Fruit fly (Drosophila melanogaster) whole organism, embryonic: ENCODE results near the gene Rab3GAP1.
A peak's percentile ranks its signal among the peaks of the same experiment; 100 is the strongest.

ENCODE experiments used
- ATbp ChIP-seq: fragments of 200-800 bp; sonication (Bioruptor generic); optimal IDR thresholded peaks from 2 replicates; lab custom pipeline; 2017; ENCODE audit warnings: missing biosample characterization, mild to moderate bottlenecking, missing genetic modification characterization, missing genetic modification reagents
- Aef1 ChIP-seq: fragments of 200-800 bp; sonication (Bioruptor generic); IDR thresholded peaks from 3 replicates; pipeline ENCODE4 v1.3.6; 2022; ENCODE audit warnings: missing biosample characterization, missing genetic modification characterization
- Antp ChIP-seq: fragments of 200-800 bp; sonication (Bioruptor generic); optimal IDR thresholded peaks from 3 replicates; lab custom pipeline; 2016; ENCODE audit warnings: missing biosample characterization, missing genetic modification characterization
- Awh ChIP-seq: fragments of 200-800 bp; sonication (Bioruptor generic); IDR thresholded peaks from 2 replicates; pipeline ENCODE4, ENCODE4 v1.3.6; 2022; ENCODE audit warnings: missing biosample characterization, missing genetic modification characterization
- B-H2 ChIP-seq: fragments of 200-800 bp; sonication (Bioruptor generic); optimal IDR thresholded peaks from 2 replicates; lab custom pipeline; 2018; ENCODE audit warnings: missing biosample characterization, mild to moderate bottlenecking, missing genetic modification characterization
- CG11093 ChIP-seq: fragments of 200-800 bp; sonication (Bioruptor generic); IDR thresholded peaks from 3 replicates; pipeline ENCODE4 v1.3.6; 2022; ENCODE audit warnings: missing biosample characterization, missing genetic modification characterization
- CG11504 ChIP-seq: fragments of 200-800 bp; sonication (Bioruptor generic); optimal IDR thresholded peaks from 3 replicates; lab custom pipeline; 2019; ENCODE audit warnings: missing biosample characterization, mild to moderate bottlenecking, missing genetic modification characterization, moderate library complexity
- CG12104 ChIP-seq: fragments of 200-800 bp; sonication (Bioruptor generic); optimal IDR thresholded peaks from 3 replicates; lab custom pipeline; 2016; ENCODE audit warnings: missing biosample characterization, missing genetic modification characterization
- CG13296 ChIP-seq: fragments of 200-800 bp; sonication (Bioruptor generic); optimal IDR thresholded peaks from 3 replicates; lab custom pipeline; 2018; ENCODE audit warnings: missing biosample characterization, mild to moderate bottlenecking, missing genetic modification characterization
- CG13624 ChIP-seq: fragments of 200-800 bp; sonication (Bioruptor generic); optimal IDR thresholded peaks from 2 replicates; lab custom pipeline; 2016; ENCODE audit warnings: missing biosample characterization, missing genetic modification characterization
- CG13775 ChIP-seq: fragments of 200-800 bp; sonication (Bioruptor generic); optimal IDR thresholded peaks from 3 replicates; lab custom pipeline; 2017; ENCODE audit warnings: missing biosample characterization, mild to moderate bottlenecking, missing genetic modification characterization
- CG17359 ChIP-seq: fragments of 200-800 bp; sonication (Bioruptor generic); optimal IDR thresholded peaks from 3 replicates; lab custom pipeline; 2018; ENCODE audit warnings: missing biosample characterization, mild to moderate bottlenecking, missing genetic modification characterization, moderate library complexity
- CG17568 ChIP-seq: fragments of 200-800 bp; sonication (Bioruptor generic); optimal IDR thresholded peaks from 2 replicates; lab custom pipeline; 2018; ENCODE audit warnings: missing biosample characterization, mild to moderate bottlenecking, missing genetic modification characterization, moderate library complexity
- CG1792 ChIP-seq: fragments of 200-800 bp; sonication (Bioruptor generic); optimal IDR thresholded peaks from 2 replicates; lab custom pipeline; 2016; ENCODE audit warnings: missing biosample characterization, missing genetic modification characterization
- CG18011 ChIP-seq: fragments of 200-800 bp; sonication (Bioruptor generic); optimal IDR thresholded peaks from 2 replicates; lab custom pipeline; 2017; ENCODE audit warnings: missing biosample characterization, missing genetic modification characterization, mild to moderate bottlenecking, moderate library complexity, missing genotype
- CG18599 ChIP-seq: fragments of 200-800 bp; sonication (Bioruptor generic); optimal IDR thresholded peaks from 3 replicates; lab custom pipeline; 2017; ENCODE audit warnings: missing biosample characterization, missing genetic modification characterization, mild to moderate bottlenecking, moderate library complexity, missing genetic modification reagents
- CG18619 ChIP-seq: fragments of 200-800 bp; sonication (Bioruptor generic); optimal IDR thresholded peaks from 3 replicates; lab custom pipeline; 2017; ENCODE audit warnings: missing biosample characterization, mild to moderate bottlenecking, missing genetic modification characterization
- CG2199 ChIP-seq: fragments of 200-800 bp; sonication (Bioruptor generic); IDR thresholded peaks from 3 replicates; pipeline ENCODE4 v1.3.6; 2022; ENCODE audit warnings: missing biosample characterization, missing genetic modification characterization
- CG34376 ChIP-seq: fragments of 200-800 bp; sonication (Bioruptor generic); optimal IDR thresholded peaks from 2 replicates; lab custom pipeline; 2018; ENCODE audit warnings: missing biosample characterization, mild to moderate bottlenecking, missing genetic modification characterization
- CG3847 ChIP-seq: fragments of 200-800 bp; sonication (Bioruptor generic); IDR thresholded peaks from 2 replicates; pipeline ENCODE4 v1.3.6; 2022; ENCODE audit warnings: missing biosample characterization, missing genetic modification characterization
- CG5180 ChIP-seq: fragments of 200-800 bp; sonication (Bioruptor generic); optimal IDR thresholded peaks from 3 replicates; lab custom pipeline; 2017; ENCODE audit warnings: missing biosample characterization, missing genetic modification characterization, mild to moderate bottlenecking, moderate library complexity, missing genetic modification reagents
- CG5245 ChIP-seq: fragments of 200-800 bp; sonication (Bioruptor generic); optimal IDR thresholded peaks from 3 replicates; lab custom pipeline; 2016; ENCODE audit warnings: missing biosample characterization, missing genetic modification characterization
- CG6813 ChIP-seq: fragments of 200-800 bp; sonication (Bioruptor generic); optimal IDR thresholded peaks from 2 replicates; lab custom pipeline; 2017; ENCODE audit warnings: missing biosample characterization, missing genetic modification characterization, mild to moderate bottlenecking, moderate library complexity, missing genetic modification reagents
- CG8478 ChIP-seq: fragments of >200 bp; optimal IDR thresholded peaks from 2 replicates; lab custom pipeline; 2018
- CG8765 ChIP-seq: fragments of 200-800 bp; sonication (Bioruptor generic); IDR thresholded peaks from 2 replicates; pipeline ENCODE4 v1.3.6; 2022; ENCODE audit warnings: missing biosample characterization, missing genetic modification characterization
- Dbx ChIP-seq: fragments of 200-800 bp; sonication (Bioruptor generic); IDR thresholded peaks from 3 replicates; pipeline ENCODE4 v1.3.6; 2022; ENCODE audit warnings: missing biosample characterization, missing genetic modification characterization
- E2f2 ChIP-seq: fragments of 200-800 bp; sonication (Bioruptor generic); IDR thresholded peaks from 2 replicates; pipeline ENCODE4 v1.3.6; 2022; ENCODE audit warnings: missing biosample characterization, missing genetic modification characterization
- Gug ChIP-seq: fragments of 200-800 bp; sonication (Bioruptor generic); IDR thresholded peaks from 4 replicates; pipeline ENCODE4 v1.3.6; 2022; ENCODE audit warnings: missing biosample characterization, missing genetic modification characterization
- Hey ChIP-seq: fragments of 200-800 bp; sonication (Bioruptor generic); optimal IDR thresholded peaks from 3 replicates; lab custom pipeline; 2018; ENCODE audit warnings: missing biosample characterization, mild to moderate bottlenecking, missing genetic modification characterization
- MTF-1 ChIP-seq: fragments of 200-800 bp; sonication (Bioruptor generic); optimal IDR thresholded peaks from 2 replicates; lab custom pipeline; 2018; ENCODE audit warnings: missing biosample characterization, mild to moderate bottlenecking, missing genetic modification characterization, borderline replicate concordance
- Six4 ChIP-seq: fragments of 200-800 bp; sonication (Bioruptor generic); optimal IDR thresholded peaks from 2 replicates; lab custom pipeline; 2016; ENCODE audit warnings: missing biosample characterization, missing genetic modification characterization
- Sox100B ChIP-seq: fragments of 200-800 bp; sonication (Bioruptor generic); optimal IDR thresholded peaks from 3 replicates; lab custom pipeline; 2018; ENCODE audit warnings: missing biosample characterization, mild to moderate bottlenecking, missing genetic modification characterization
- abd-A ChIP-seq: fragments of 200-800 bp; sonication (Bioruptor generic); optimal IDR thresholded peaks from 3 replicates; lab custom pipeline; 2019; ENCODE audit warnings: missing biosample characterization, mild to moderate bottlenecking, missing genetic modification characterization, moderate library complexity
- chinmo ChIP-seq: fragments of 200-800 bp; sonication (Bioruptor generic); IDR thresholded peaks from 4 replicates; pipeline ENCODE4 v1.3.6; 2022; ENCODE audit warnings: missing biosample characterization, missing genetic modification characterization; ENCODE audit not compliant: partially characterized antibody
- ci ChIP-seq: fragments of 200-800 bp; sonication (Bioruptor generic); IDR thresholded peaks from 3 replicates; pipeline ENCODE4 v1.3.6; 2022; ENCODE audit warnings: missing biosample characterization, missing genetic modification characterization
- cwo ChIP-seq: fragments of 200-800 bp; sonication (Bioruptor generic); optimal IDR thresholded peaks from 3 replicates; lab custom pipeline; 2017; ENCODE audit warnings: missing biosample characterization, missing genetic modification characterization, mild to moderate bottlenecking, moderate library complexity, missing genetic modification reagents
- dmrt99B ChIP-seq: fragments of 200-800 bp; sonication (Bioruptor generic); optimal IDR thresholded peaks from 2 replicates; lab custom pipeline; 2018; ENCODE audit warnings: missing biosample characterization, mild to moderate bottlenecking, missing genetic modification characterization, moderate library complexity
- ems ChIP-seq: fragments of 200-800 bp; sonication (Bioruptor generic); optimal IDR thresholded peaks from 3 replicates; lab custom pipeline; 2016; ENCODE audit warnings: missing biosample characterization, missing genetic modification characterization
- fd64A ChIP-seq: fragments of 200-800 bp; sonication (Bioruptor generic); optimal IDR thresholded peaks from 3 replicates; lab custom pipeline; 2018; ENCODE audit warnings: missing biosample characterization, mild to moderate bottlenecking, missing genetic modification characterization
- grau ChIP-seq: fragments of 200-800 bp; optimal IDR thresholded peaks from 3 replicates; lab custom pipeline; 2019; ENCODE audit warnings: missing biosample characterization, mild to moderate bottlenecking, missing genetic modification characterization, moderate library complexity
- gro ChIP-seq: fragments of 200-800 bp; sonication (Bioruptor generic); optimal IDR thresholded peaks from 2 replicates; lab custom pipeline; 2016; ENCODE audit warnings: missing biosample characterization, missing genetic modification characterization
- her ChIP-seq: fragments of 200-800 bp; sonication (Bioruptor generic); optimal IDR thresholded peaks from 2 replicates; lab custom pipeline; 2016; ENCODE audit warnings: missing biosample characterization, missing genetic modification characterization
- lmd ChIP-seq: fragments of 200-800 bp; sonication (Bioruptor generic); IDR thresholded peaks from 2 replicates; pipeline ENCODE4 v1.3.6; 2022; ENCODE audit warnings: missing biosample characterization, missing genetic modification characterization
- lov ChIP-seq, 2 experiments: fragments of 200-800 bp in 1 of 2; fragments of >200 bp in 1 of 2; sonication (Bioruptor generic) in 1 of 2; IDR thresholded peaks in 1 of 2; optimal IDR thresholded peaks in 1 of 2; 2 replicates in 1 of 2; 3 replicates in 1 of 2; pipeline versions ENCODE4 v1.3.6 to Lab custom; 2017 to 2022; ENCODE audit warnings: missing biosample characterization in 1 of 2, missing genetic modification characterization in 1 of 2
- p53 ChIP-seq: fragments of 200-800 bp; sonication (Bioruptor generic); optimal IDR thresholded peaks from 2 replicates; lab custom pipeline; 2016; ENCODE audit warnings: missing biosample characterization, missing genetic modification characterization
- pita ChIP-seq: fragments of 200-800 bp; sonication (Bioruptor generic); optimal IDR thresholded peaks from 2 replicates; lab custom pipeline; 2017; ENCODE audit warnings: missing biosample characterization, mild to moderate bottlenecking, missing genetic modification characterization
- sc ChIP-seq, 3 experiments: fragments of >200 bp in 2 of 3; fragments of 200-800 bp in 1 of 3; sonication (Bioruptor generic) in 1 of 3; optimal IDR thresholded peaks; 2 replicates in 2 of 3; 3 replicates in 1 of 3; lab custom pipeline; 2017; ENCODE audit warnings: mild to moderate bottlenecking in 1 of 3, missing biosample characterization in 1 of 3, missing genetic modification characterization in 1 of 3, missing genetic modification reagents in 1 of 3
- sens ChIP-seq: fragments of 200-800 bp; sonication (Bioruptor generic); peaks from one replicate; lab custom pipeline; 2016; ENCODE audit warnings: missing biosample characterization, missing genetic modification characterization
- sug ChIP-seq: fragments of 200-800 bp; optimal IDR thresholded peaks from 2 replicates; lab custom pipeline; 2019; ENCODE audit warnings: missing biosample characterization, mild to moderate bottlenecking, missing genetic modification characterization, moderate library complexity
- z ChIP-seq: fragments of 200-800 bp; sonication (Bioruptor generic); IDR thresholded peaks from 3 replicates; pipeline ENCODE4 v1.3.6; 2022; ENCODE audit warnings: missing biosample characterization, missing genetic modification characterization

Rab3GAP1 gene

dm6 chr2L:1636520-1636919, 25.6 kb upstream of the Rab3GAP1 start:
- TF ChIP-seq MTF-1 = no peak
- peak; percentile 18 for TF ChIP-seq gro
- TF ChIP-seq pita (GFP tag; lab: Kevin White, UChicago) = no peak
- TF ChIP-seq CG5245 (GFP tag; lab: Kevin White, UChicago) = no peak
- no peak for TF ChIP-seq Sox100B
- no peak for TF ChIP-seq CG3847
- peak; percentile 44 for TF ChIP-seq sens (GFP tag; lab: Kevin White, UChicago)
- no peak for TF ChIP-seq CG8478 (lab: Kevin White, UChicago)
- TF ChIP-seq lmd (GFP tag; lab: Robert Waterston, UW) = no peak
- peak; percentile 11 for TF ChIP-seq CG17359 (tag; lab: Kevin White, UChicago)
- peak; percentile 50 for TF ChIP-seq Hey
- no peak for TF ChIP-seq ems
- TF ChIP-seq CG6813 = peak; percentile 12
- no peak for TF ChIP-seq Gug (GFP tag; lab: Robert Waterston, UW)
- no peak for TF ChIP-seq CG1792 (GFP tag; lab: Kevin White, UChicago)
- peak; percentile 80 for TF ChIP-seq cwo
- TF ChIP-seq CG13775 (GFP tag; lab: Kevin White, UChicago) = no peak
- TF ChIP-seq CG11093 = no peak
- TF ChIP-seq CG18619 (GFP tag; lab: Kevin White, UChicago) = peak; percentile 21
- peak; percentile 52; the same call in 1 of the 3 replicates for TF ChIP-seq z (GFP tag; lab: Robert Waterston, UW)
- TF ChIP-seq Awh (GFP tag; lab: Robert Waterston, UW) = peak; percentile 53; the same call in 1 of the 2 replicates
- peak; percentile 94 for TF ChIP-seq CG34376 (GFP tag; lab: Kevin White, UChicago)
- no peak for TF ChIP-seq lov (optimal IDR thresholded peaks at IDR 0.05; lab: Kevin White, UChicago)
- no peak for TF ChIP-seq lov (GFP tag; IDR thresholded peaks at IDR 0.05; lab: Robert Waterston, UW)
- peak; percentile 11 for TF ChIP-seq her
- peak; percentile 51; the same call in 2 of the 3 replicates for TF ChIP-seq Aef1 (GFP tag; lab: Robert Waterston, UW)
- TF ChIP-seq Antp = no peak
- peak; percentile 44 for TF ChIP-seq B-H2 (GFP tag; lab: Kevin White, UChicago)
- peak; percentile 27 for TF ChIP-seq ATbp (GFP tag; lab: Kevin White, UChicago)
- TF ChIP-seq ci (GFP tag; lab: Robert Waterston, UW) = 0 out of 3 replicates have a peak, but pooled peaks have one; percentile 26
- peak; percentile 54 for TF ChIP-seq CG5180 (GFP tag; lab: Kevin White, UChicago)
- 0 out of 3 replicates have a peak, but pooled peaks have one; percentile 29 for TF ChIP-seq Dbx (GFP tag; lab: Robert Waterston, UW)
- TF ChIP-seq CG2199 (GFP tag; lab: Robert Waterston, UW) = 0 out of 3 replicates have a peak, but pooled peaks have one; percentile 42
- TF ChIP-seq p53 = no peak
- TF ChIP-seq sc (optimal IDR thresholded peaks at IDR 0.05; lab: Kevin White, UChicago) = no peak
- TF ChIP-seq sc (GFP tag; optimal IDR thresholded peaks at IDR 0.05; lab: Kevin White, UChicago) = no peak
- no peak for TF ChIP-seq fd64A (GFP tag; lab: Kevin White, UChicago)
- 0 out of 2 replicates have a peak, but pooled peaks have one; percentile 9 for TF ChIP-seq E2f2 (GFP tag; lab: Robert Waterston, UW)
- peak; percentile 7 for TF ChIP-seq CG11504
- TF ChIP-seq sug (tag; lab: Kevin White, UChicago) = peak; percentile 91
- TF ChIP-seq Six4 (GFP tag; lab: Kevin White, UChicago) = no peak
- peak; percentile 41 for TF ChIP-seq CG18599
- peak; percentile 25 for TF ChIP-seq dmrt99B (tag; lab: Kevin White, UChicago)
- TF ChIP-seq grau (tag; lab: Kevin White, UChicago) = no peak
- no peak for TF ChIP-seq CG18011 (GFP tag; lab: Kevin White, UChicago)
- peak; percentile 100 for TF ChIP-seq chinmo (GFP tag; lab: Robert Waterston, UW)
- peak; percentile 40 for TF ChIP-seq CG13296
- TF ChIP-seq abd-A (tag; lab: Kevin White, UChicago) = peak; percentile 89
- no peak for TF ChIP-seq CG17568 (GFP tag; lab: Kevin White, UChicago)
- TF ChIP-seq CG13624 (GFP tag; lab: Kevin White, UChicago) = peak; percentile 30
- TF ChIP-seq CG8765 (GFP tag; lab: Robert Waterston, UW) = no peak
- no peak for TF ChIP-seq CG12104 (GFP tag; lab: Kevin White, UChicago)
